Worm (Caenorhabditis elegans) whole organism, L4 larva: ENCODE data around the gene Y41D4B.15.

ENCODE experiments used
- F10B5.3 ChIP-seq: sonication (generic microtip); optimal IDR thresholded peaks from 2 replicates; lab custom pipeline; 2016; ENCODE audit warnings: mild to moderate bottlenecking, missing genetic modification characterization, missing compliant biosample characterization
- F26F4.8 ChIP-seq: fragments of 200-800 bp; sonication (Bioruptor generic); conservative IDR thresholded peaks from 2 replicates; pipeline ENCODE4 v1.3.6; 2022; ENCODE audit warnings: missing genetic modification characterization, missing compliant biosample characterization
- F44E2.7 ChIP-seq: fragments of 200-800 bp; sonication (Bioruptor generic); IDR thresholded peaks from 2 replicates; pipeline ENCODE4 v2.1.2; 2022; ENCODE audit warnings: missing genetic modification characterization, missing compliant biosample characterization
- R02D3.7 ChIP-seq: fragments of 150-350 bp; sonication (generic microtip); optimal IDR thresholded peaks from 3 replicates; lab custom pipeline; 2014; ENCODE audit warnings: missing biosample characterization, missing genetic modification characterization
- Y5F2A.4 ChIP-seq: fragments of 200-800 bp; sonication (Bioruptor generic); optimal IDR thresholded peaks from 2 replicates; lab custom pipeline; 2018; ENCODE audit warnings: mild to moderate bottlenecking, missing genetic modification characterization, missing compliant biosample characterization
- Y75B8A.6 ChIP-seq: fragments of 200-800 bp; sonication (Bioruptor generic); IDR thresholded peaks from 2 replicates; pipeline ENCODE4 v1.3.6; 2022; ENCODE audit warnings: missing genetic modification reagents, missing genetic modification characterization, missing compliant biosample characterization
- aha-1 ChIP-seq: fragments of 150-350 bp; peaks from one replicate; lab custom pipeline; 2014; ENCODE audit warnings: missing biosample characterization, missing genetic modification characterization
- ceh-20 ChIP-seq: fragments of 200-800 bp; sonication (Bioruptor generic); IDR thresholded peaks from 2 replicates; pipeline ENCODE4 v1.3.6; 2022; ENCODE audit warnings: missing genetic modification reagents, missing genetic modification characterization, missing compliant biosample characterization
- ceh-44 ChIP-seq: fragments of 200-800 bp; sonication (Bioruptor generic); IDR thresholded peaks from 2 replicates; pipeline ENCODE4 v1.3.6; 2022; ENCODE audit warnings: missing genetic modification reagents, missing genetic modification characterization, missing compliant biosample characterization
- ceh-82 ChIP-seq: sonication (generic microtip); optimal IDR thresholded peaks from 2 replicates; lab custom pipeline; 2017; ENCODE audit warnings: missing biosample characterization, missing genetic modification characterization
- cey-2 ChIP-seq: sonication (generic microtip); optimal IDR thresholded peaks from 3 replicates; lab custom pipeline; 2017; ENCODE audit warnings: missing genetic modification characterization, mild to moderate bottlenecking, missing compliant biosample characterization, antibody characterized with exemption, borderline replicate concordance; ENCODE audit not compliant: insufficient read depth
- daf-12 ChIP-seq: fragments of 150-350 bp; optimal IDR thresholded peaks from 2 replicates; lab custom pipeline; 2014; ENCODE audit warnings: missing biosample characterization, missing genetic modification reagents, missing genetic modification characterization
- daf-16 ChIP-seq, 3 experiments: sonication (generic microtip); optimal IDR thresholded peaks; 2 replicates each; lab custom pipeline; 2016 to 2017; ENCODE audit warnings: missing genetic modification characterization in 3 of 3, missing genetic modification reagents in 3 of 3, mild to moderate bottlenecking in 2 of 3, missing compliant biosample characterization in 2 of 3, missing biosample characterization in 1 of 3, moderate library complexity in 1 of 3
- dmd-6 ChIP-seq: fragments of 200-800 bp; sonication (Bioruptor generic); IDR thresholded peaks from 2 replicates; pipeline ENCODE4 v1.3.6; 2022; ENCODE audit warnings: missing genetic modification reagents, missing genetic modification characterization, missing compliant biosample characterization
- dpl-1 ChIP-seq: fragments of 150-350 bp; optimal IDR thresholded peaks from 2 replicates; lab custom pipeline; 2014; ENCODE audit warnings: missing biosample characterization, missing genetic modification reagents, missing genetic modification characterization
- dve-1 ChIP-seq: sonication (generic microtip); optimal IDR thresholded peaks from 2 replicates; lab custom pipeline; 2017; ENCODE audit warnings: antibody characterized with exemption, mild to moderate bottlenecking, missing genetic modification characterization, missing compliant biosample characterization; ENCODE audit not compliant: insufficient read depth
- fkh-10 ChIP-seq: fragments of 150-350 bp; optimal IDR thresholded peaks from 2 replicates; lab custom pipeline; 2014; ENCODE audit warnings: missing biosample characterization, missing genetic modification reagents, missing genetic modification characterization
- hlh-11 ChIP-seq: fragments of 200-800 bp; sonication (Bioruptor generic); optimal IDR thresholded peaks from 2 replicates; lab custom pipeline; 2018; ENCODE audit warnings: mild to moderate bottlenecking, missing genetic modification characterization, missing compliant biosample characterization
- hlh-30 ChIP-seq: sonication (generic microtip); optimal IDR thresholded peaks from 2 replicates; lab custom pipeline; 2017; ENCODE audit warnings: antibody characterized with exemption, mild to moderate bottlenecking, missing genetic modification characterization, missing compliant biosample characterization; ENCODE audit not compliant: insufficient read depth
- lin-29 ChIP-seq: fragments of 200-800 bp; sonication (Bioruptor generic); IDR thresholded peaks from 2 replicates; pipeline ENCODE4 v1.3.6; 2022; ENCODE audit warnings: missing genetic modification reagents, missing genetic modification characterization, missing compliant biosample characterization
- madf-5 ChIP-seq, 2 experiments: fragments of 200-800 bp; sonication (Bioruptor generic); IDR thresholded peaks; 2 replicates each; pipeline ENCODE4 v1.3.6; 2022; ENCODE audit warnings: missing compliant biosample characterization in 2 of 2, missing genetic modification characterization in 2 of 2
- nhr-11 ChIP-seq: fragments of 150-350 bp; optimal IDR thresholded peaks from 2 replicates; lab custom pipeline; 2014; ENCODE audit warnings: missing biosample characterization, missing genetic modification characterization
- nhr-28 ChIP-seq: fragments of 150-350 bp; optimal IDR thresholded peaks from 2 replicates; lab custom pipeline; 2014; ENCODE audit warnings: missing biosample characterization, missing genetic modification characterization
- nhr-77 ChIP-seq: fragments of 150-350 bp; optimal IDR thresholded peaks from 2 replicates; lab custom pipeline; 2014; ENCODE audit warnings: missing biosample characterization, missing genetic modification characterization
- pha-4 ChIP-seq, 2 experiments: fragments of 150-350 bp in 1 of 2; fragments of 200-800 bp in 1 of 2; sonication (Bioruptor generic) in 1 of 2; IDR thresholded peaks in 1 of 2; optimal IDR thresholded peaks in 1 of 2; 2 replicates each; pipeline versions ENCODE4 v1.3.6 to Lab custom; 2014 to 2022; ENCODE audit warnings: missing genetic modification characterization in 2 of 2, missing genetic modification reagents in 2 of 2, missing biosample characterization in 1 of 2, missing compliant biosample characterization in 1 of 2
- pqm-1 ChIP-seq: sonication (generic microtip); optimal IDR thresholded peaks from 2 replicates; lab custom pipeline; 2017; ENCODE audit warnings: missing biosample characterization, missing genetic modification characterization
- set-16 ChIP-seq: fragments of 200-800 bp; sonication (Bioruptor generic); IDR thresholded peaks from 2 replicates; pipeline ENCODE4 v1.3.6; 2022; ENCODE audit warnings: missing genetic modification reagents, missing genetic modification characterization, missing compliant biosample characterization
- snpc-1.2 ChIP-seq: fragments of 200-800 bp; sonication (Bioruptor generic); IDR thresholded peaks from 2 replicates; pipeline ENCODE4 v1.3.6; 2022; ENCODE audit warnings: missing genetic modification reagents, missing genetic modification characterization, missing compliant biosample characterization
- tag-97 ChIP-seq: fragments of 200-800 bp; sonication (Bioruptor generic); IDR thresholded peaks from 2 replicates; pipeline ENCODE4 v1.3.6; 2022; ENCODE audit warnings: missing genetic modification characterization, missing compliant biosample characterization
- unc-62 ChIP-seq, 3 experiments: fragments of 150-350 bp in 1 of 3; sonication (generic microtip); optimal IDR thresholded peaks in 2 of 3; peaks in 1 of 3; 1 replicate in 1 of 3; 2 replicates in 2 of 3; lab custom pipeline; 2014 to 2017; ENCODE audit warnings: missing biosample characterization in 3 of 3, missing genetic modification characterization in 3 of 3, missing genetic modification reagents in 3 of 3, missing genotype in 1 of 3
- zfp-3 ChIP-seq: fragments of 200-800 bp; sonication (Bioruptor generic); conservative IDR thresholded peaks from 2 replicates; pipeline ENCODE4 v1.3.6; 2022; ENCODE audit warnings: missing genetic modification reagents, missing genetic modification characterization, missing compliant biosample characterization

Y41D4B.15 gene

DNA sequence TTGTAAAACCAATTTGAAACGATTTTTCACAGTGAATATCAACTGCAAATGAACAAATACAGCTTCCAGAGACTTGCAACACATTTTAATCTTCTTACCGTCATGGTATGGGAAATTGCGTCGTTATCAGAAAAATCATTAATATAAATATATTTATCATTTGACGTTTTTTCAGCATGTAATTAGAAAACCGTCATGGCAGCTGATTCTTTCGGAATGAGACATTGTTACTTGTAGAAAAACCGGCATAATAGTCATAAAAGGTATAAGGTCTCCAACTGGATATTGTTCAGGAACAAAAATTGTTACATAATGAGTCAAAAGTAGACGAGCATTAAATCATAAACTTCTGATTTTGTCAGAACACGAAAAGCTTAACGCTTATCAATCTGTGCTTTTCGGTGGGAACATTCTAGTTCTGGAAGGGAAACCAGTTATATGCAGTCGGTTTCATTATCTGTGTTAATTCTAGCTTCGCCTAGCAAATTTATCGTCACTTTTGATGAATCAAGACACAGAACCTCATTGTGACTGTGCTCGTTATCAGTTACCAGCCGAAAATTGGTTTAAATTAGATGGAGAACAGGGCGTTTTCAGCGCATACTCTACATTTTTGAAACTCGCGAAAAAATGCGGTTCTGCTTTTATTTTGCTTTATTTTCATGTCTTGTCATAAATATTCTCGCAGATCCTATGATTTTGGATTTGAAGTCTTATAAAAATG, 10.5 kb upstream of the Y41D4B.15 start, which contains the start of gene C34H4.2:
Gene C34H4.2 (plus strand): TSS at position 558 of the 724 bp plus-strand sequence.
- TF ChIP-seq cey-2 = no peak
- no peak for TF ChIP-seq fkh-10
- TF ChIP-seq nhr-28 (tag; lab: Kevin White, UChicago) = peak; percentile 62
- TF ChIP-seq lin-29 = no peak
- TF ChIP-seq F26F4.8 (GFP tag; lab: Robert Waterston, UW) = no peak
- no peak for TF ChIP-seq daf-12 (tag; lab: Kevin White, UChicago)
- no peak for TF ChIP-seq ceh-82 (tag; lab: Kevin White, UChicago)
- TF ChIP-seq snpc-1.2 = no peak
- TF ChIP-seq zfp-3 (GFP tag; lab: Robert Waterston, UW) = no peak
- TF ChIP-seq pqm-1 (tag; lab: Kevin White, UChicago) = peak; percentile 44
- TF ChIP-seq R02D3.7 (tag; lab: Kevin White, UChicago) = no peak
- no peak for TF ChIP-seq F44E2.7 (GFP tag; lab: Robert Waterston, UW)
- peak; percentile 1 for TF ChIP-seq hlh-11 (tag; lab: Kevin White, UChicago)
- TF ChIP-seq dmd-6 (GFP tag; lab: Robert Waterston, UW) = peak; percentile 11; the same call in 1 of the 2 replicates
- no peak for TF ChIP-seq ceh-44 (GFP tag; lab: Robert Waterston, UW)
- TF ChIP-seq F10B5.3 (tag; lab: Kevin White, UChicago) = no peak
- TF ChIP-seq daf-16 (GFP tag; optimal IDR thresholded peaks at IDR 0.05; lab: Kevin White, UChicago) = no peak
- TF ChIP-seq daf-16 (tag; optimal IDR thresholded peaks at IDR 0.05; lab: Kevin White, UChicago) = no peak
- TF ChIP-seq ceh-20 (GFP tag; lab: Robert Waterston, UW) = no peak
- no peak for TF ChIP-seq dpl-1 (GFP tag; lab: Kevin White, UChicago)

DNA sequence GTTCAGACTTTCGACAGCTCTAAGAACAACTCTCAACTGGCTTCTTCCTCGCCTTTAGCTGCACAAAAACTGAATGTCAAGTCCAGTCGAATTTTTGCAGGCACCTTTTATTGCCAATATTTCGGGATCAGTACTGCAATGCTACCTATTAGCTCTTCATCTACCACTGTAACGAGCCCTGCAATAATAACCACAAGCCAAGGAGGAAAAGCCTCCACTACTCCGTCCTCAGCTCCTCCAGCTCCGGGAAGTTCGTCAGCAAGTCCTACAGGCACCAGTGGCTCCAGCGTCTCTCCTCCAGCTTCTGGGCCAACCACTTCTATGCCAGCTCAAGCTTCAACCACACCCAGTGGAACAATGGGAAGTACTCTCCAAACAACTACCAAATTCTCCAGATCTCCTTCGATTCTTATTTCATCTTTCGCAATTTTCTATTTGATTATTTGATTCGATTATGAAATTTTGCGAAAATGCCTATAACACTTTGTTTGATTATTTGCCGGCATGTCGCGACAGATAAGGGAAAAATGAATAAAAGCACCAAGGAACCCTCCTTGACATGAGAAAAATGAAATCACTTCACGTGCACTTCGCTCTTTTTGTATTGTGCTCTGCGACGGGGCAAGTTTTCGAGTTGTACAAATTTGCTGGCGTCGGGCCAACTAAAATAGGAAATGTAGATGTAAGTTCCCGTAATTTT, 8.7 kb upstream of the Y41D4B.15 start, which contains the start of gene C34H4.1:
Gene C34H4.1 (plus strand): TSS at position 559 of the 700 bp plus-strand sequence.
- TF ChIP-seq aha-1 (tag; lab: Kevin White, UChicago) = peak; percentile 53
- no peak for TF ChIP-seq Y75B8A.6 (GFP tag; lab: Robert Waterston, UW)
- TF ChIP-seq set-16 (GFP tag; lab: Robert Waterston, UW) = peak; percentile 28; the same call in 1 of the 2 replicates
- peak in 1 of 2 experiments; percentile 82 for TF ChIP-seq unc-62 (GFP tag; optimal IDR thresholded peaks at IDR 0.05 in 1 of 2; lab: Kevin White, UChicago)
- no peak for TF ChIP-seq unc-62 (tag; optimal IDR thresholded peaks at IDR 0.05; lab: Kevin White, UChicago)
- TF ChIP-seq hlh-11 (tag; lab: Kevin White, UChicago) = peak; percentile 19
- TF ChIP-seq Y5F2A.4 = no peak
- no peak for TF ChIP-seq daf-16 (GFP tag; optimal IDR thresholded peaks at IDR 0.05; lab: Kevin White, UChicago)
- peak; percentile 46 for TF ChIP-seq daf-16 (tag; optimal IDR thresholded peaks at IDR 0.05; lab: Kevin White, UChicago)
- TF ChIP-seq dve-1 (tag; lab: Kevin White, UChicago) = peak; percentile 5
- TF ChIP-seq pqm-1 (tag; lab: Kevin White, UChicago) = peak; percentile 66
- peak; percentile 21 for TF ChIP-seq nhr-77 (tag; lab: Kevin White, UChicago)
- no peak for TF ChIP-seq nhr-11 (tag; lab: Kevin White, UChicago)
- TF ChIP-seq dmd-6 (GFP tag; lab: Robert Waterston, UW) = peak; percentile 50; the same call in 1 of the 2 replicates
- peak; percentile 49 for TF ChIP-seq nhr-28 (tag; lab: Kevin White, UChicago)
- TF ChIP-seq, all 104 proteins: peak for 10

DNA sequence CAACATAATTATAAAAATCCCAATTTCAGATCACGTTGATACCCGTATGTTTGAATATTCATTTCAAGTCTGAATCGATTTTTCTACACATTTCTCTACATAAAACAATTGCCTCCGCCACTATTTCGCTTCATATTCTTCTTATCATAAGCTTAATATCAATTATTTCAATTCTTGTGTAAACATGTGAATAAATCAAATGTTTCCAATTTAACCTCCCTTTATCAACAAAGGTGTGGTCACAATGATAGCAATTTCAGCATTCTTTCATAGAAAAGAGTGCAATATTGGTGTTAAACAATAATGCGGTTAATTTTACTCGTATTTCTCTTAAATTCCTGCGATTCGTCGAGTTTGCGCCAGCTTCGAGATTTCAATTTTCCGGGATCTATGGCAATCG, 4.0 kb upstream of the Y41D4B.15 start, which contains the start of gene Y41D4B.17:
Gene Y41D4B.17 (plus strand): TSS at position 174 of the 400 bp plus-strand sequence.
- TF ChIP-seq daf-16 (GFP tag; optimal IDR thresholded peaks at IDR 0.05; lab: Kevin White, UChicago) = no peak
- peak; percentile 76 for TF ChIP-seq daf-16 (tag; optimal IDR thresholded peaks at IDR 0.05; lab: Kevin White, UChicago)
- TF ChIP-seq hlh-30 (tag; lab: Kevin White, UChicago) = no peak
- no peak for TF ChIP-seq tag-97 (GFP tag; lab: Robert Waterston, UW)
- TF ChIP-seq hlh-11 (tag; lab: Kevin White, UChicago) = peak; percentile 4
- TF ChIP-seq pqm-1 (tag; lab: Kevin White, UChicago) = peak; percentile 79
- TF ChIP-seq dve-1 (tag; lab: Kevin White, UChicago) = peak; percentile 7
- peak; percentile 7; the same call in 1 of the 2 replicates for TF ChIP-seq dmd-6 (GFP tag; lab: Robert Waterston, UW)
- no peak for TF ChIP-seq pha-4 (GFP tag; IDR thresholded peaks at IDR 0.05; lab: Robert Waterston, UW)
- TF ChIP-seq pha-4 (tag; optimal IDR thresholded peaks at IDR 0.05; lab: Kevin White, UChicago) = no peak
- no peak for TF ChIP-seq madf-5 (GFP tag; IDR thresholded peaks at IDR 0.05; lab: Robert Waterston, UW)
- TF ChIP-seq, all 104 proteins: peak for 5
